Fruit fly (Drosophila melanogaster): ENCODE data around the gene Eig71Ea.

The Eig71Ea gene

dm6 chr3L:15691968-15692367, 42.5 kb upstream of the Eig71Ea start, which contains the start of gene CG34451:
Gene CG34451, minus strand, starts transcription at chr3L:15692068.
- TF ChIP-seq CG12768 (GFP tag; optimal IDR thresholded peaks at IDR 0.05), result no peak
- no peak for TF ChIP-seq pad (GFP tag; optimal IDR thresholded peaks at IDR 0.05)
- TF ChIP-seq CG5204 (GFP tag; optimal IDR thresholded peaks at IDR 0.05), result no peak
- no peak for TF ChIP-seq CG33017 (tag; optimal IDR thresholded peaks at IDR 0.05)
- TF ChIP-seq CG7045 (GFP tag; optimal IDR thresholded peaks at IDR 0.05), result no peak
- TF ChIP-seq toe (GFP tag; optimal IDR thresholded peaks at IDR 0.05), result no peak
- no peak for TF ChIP-seq Crg-1 (GFP tag; optimal IDR thresholded peaks at IDR 0.05)
- TF ChIP-seq ovo (GFP tag; optimal IDR thresholded peaks at IDR 0.05), result no peak
- no peak for TF ChIP-seq Hr96 (GFP tag; optimal IDR thresholded peaks at IDR 0.05)
- TF ChIP-seq CG7101 (tag; optimal IDR thresholded peaks at IDR 0.05), result no peak
- TF ChIP-seq CG11617 (GFP tag; optimal IDR thresholded peaks at IDR 0.05), result no peak
- no peak for TF ChIP-seq cnc (optimal IDR thresholded peaks at IDR 0.05)
- no peak for TF ChIP-seq kay (GFP tag; ENCODE audit: borderline replicate concordance)
- no peak for TF ChIP-seq tj (GFP tag; optimal IDR thresholded peaks at IDR 0.05)
- no peak for TF ChIP-seq CG1620 (GFP tag; optimal IDR thresholded peaks at IDR 0.05)
- no peak for TF ChIP-seq bab1 (GFP tag; optimal IDR thresholded peaks at IDR 0.05)
- no peak for TF ChIP-seq Clk (GFP tag; optimal IDR thresholded peaks at IDR 0.05)

dm6 chr3L:15690711-15691591, 41.5 kb upstream of the Eig71Ea start:
- TF ChIP-seq cnc (optimal IDR thresholded peaks at IDR 0.05), result no peak
- no peak for TF ChIP-seq kay (GFP tag; ENCODE audit: borderline replicate concordance)
- TF ChIP-seq toe (GFP tag; optimal IDR thresholded peaks at IDR 0.05), result no peak
- no peak for TF ChIP-seq CG12768 (GFP tag; optimal IDR thresholded peaks at IDR 0.05)
- TF ChIP-seq Clk (GFP tag; optimal IDR thresholded peaks at IDR 0.05), result no peak

dm6 chr3L:15689518-15689917, 40.1 kb upstream of the Eig71Ea start:
- no peak for TF ChIP-seq CG12768 (GFP tag; optimal IDR thresholded peaks at IDR 0.05)
- TF ChIP-seq CG1620 (GFP tag; optimal IDR thresholded peaks at IDR 0.05), result no peak
- no peak for TF ChIP-seq Crg-1 (GFP tag; optimal IDR thresholded peaks at IDR 0.05)
- no peak for TF ChIP-seq CG7101 (tag; optimal IDR thresholded peaks at IDR 0.05)
- TF ChIP-seq CG5204 (GFP tag; optimal IDR thresholded peaks at IDR 0.05), result no peak
- TF ChIP-seq pad (GFP tag; optimal IDR thresholded peaks at IDR 0.05), result no peak
- no peak for TF ChIP-seq cnc (optimal IDR thresholded peaks at IDR 0.05)
- TF ChIP-seq CG11617 (GFP tag; optimal IDR thresholded peaks at IDR 0.05), result no peak
- no peak for TF ChIP-seq kay (GFP tag; ENCODE audit: borderline replicate concordance)
- TF ChIP-seq tj (GFP tag; optimal IDR thresholded peaks at IDR 0.05), result no peak
- TF ChIP-seq Mnt (GFP tag; optimal IDR thresholded peaks at IDR 0.05), result no peak
- TF ChIP-seq cic (GFP tag; optimal IDR thresholded peaks at IDR 0.05), result no peak

dm6 chr3L:15687802-15688201, 38.3 kb upstream of the Eig71Ea start, which contains the start of gene CG34452:
Gene CG34452, minus strand, starts transcription at chr3L:15687902.
- TF ChIP-seq pad (GFP tag; optimal IDR thresholded peaks at IDR 0.05) (no peak), Crg-1 (GFP tag; optimal IDR thresholded peaks at IDR 0.05) (no peak), Mnt (GFP tag; optimal IDR thresholded peaks at IDR 0.05) (no peak), bab1 (GFP tag; optimal IDR thresholded peaks at IDR 0.05) (no peak), CG7101 (tag; optimal IDR thresholded peaks at IDR 0.05) (no peak), toe (GFP tag; optimal IDR thresholded peaks at IDR 0.05) (no peak), cic (GFP tag; optimal IDR thresholded peaks at IDR 0.05) (no peak), CG11617 (GFP tag; optimal IDR thresholded peaks at IDR 0.05) (no peak), Clk (GFP tag; optimal IDR thresholded peaks at IDR 0.05) (no peak), CG14711 (tag; optimal IDR thresholded peaks at IDR 0.05) (no peak), Hr96 (GFP tag; optimal IDR thresholded peaks at IDR 0.05) (no peak), cnc (optimal IDR thresholded peaks at IDR 0.05) (no peak), CG33017 (tag; optimal IDR thresholded peaks at IDR 0.05) (no peak)

dm6 chr3L:15684017-15684416, 34.6 kb upstream of the Eig71Ea start:
- no peak for TF ChIP-seq cnc (optimal IDR thresholded peaks at IDR 0.05)
- no peak for TF ChIP-seq Hr96 (GFP tag; optimal IDR thresholded peaks at IDR 0.05)
- TF ChIP-seq pad (GFP tag; optimal IDR thresholded peaks at IDR 0.05), result no peak
- no peak for TF ChIP-seq ovo (GFP tag; optimal IDR thresholded peaks at IDR 0.05)
- no peak for TF ChIP-seq CG11617 (GFP tag; optimal IDR thresholded peaks at IDR 0.05)
- TF ChIP-seq cic (GFP tag; optimal IDR thresholded peaks at IDR 0.05), result no peak
- no peak for TF ChIP-seq Crg-1 (GFP tag; optimal IDR thresholded peaks at IDR 0.05)
- TF ChIP-seq CG14711 (tag; optimal IDR thresholded peaks at IDR 0.05), result no peak

dm6 chr3L:15683345-15683922, 34.0 kb upstream of the Eig71Ea start, which contains the start of the genes CG7579 and Pgant8:
Gene CG7579, minus strand, starts transcription at chr3L:15683445.
Gene Pgant8, plus strand, starts transcription at chr3L:15683872.
- TF ChIP-seq Hr96 (GFP tag; optimal IDR thresholded peaks at IDR 0.05) (no peak), Clk (GFP tag; optimal IDR thresholded peaks at IDR 0.05) (no peak), cic (GFP tag; optimal IDR thresholded peaks at IDR 0.05) (no peak), CG1620 (GFP tag; optimal IDR thresholded peaks at IDR 0.05) (no peak), pad (GFP tag; optimal IDR thresholded peaks at IDR 0.05) (no peak), cnc (optimal IDR thresholded peaks at IDR 0.05) (no peak), CG11617 (GFP tag; optimal IDR thresholded peaks at IDR 0.05) (no peak), CG5204 (GFP tag; optimal IDR thresholded peaks at IDR 0.05) (no peak), toe (GFP tag; optimal IDR thresholded peaks at IDR 0.05) (no peak), CG14711 (tag; optimal IDR thresholded peaks at IDR 0.05) (no peak), Crg-1 (GFP tag; optimal IDR thresholded peaks at IDR 0.05) (no peak), CG33017 (tag; optimal IDR thresholded peaks at IDR 0.05) (no peak), ovo (GFP tag; optimal IDR thresholded peaks at IDR 0.05) (no peak), CG7101 (tag; optimal IDR thresholded peaks at IDR 0.05) (no peak), CG7045 (GFP tag; optimal IDR thresholded peaks at IDR 0.05) (no peak), CG12768 (GFP tag; optimal IDR thresholded peaks at IDR 0.05) (no peak), tj (GFP tag; optimal IDR thresholded peaks at IDR 0.05) (no peak), Mnt (GFP tag; optimal IDR thresholded peaks at IDR 0.05) (no peak)

All from whole organism, adult.